Fruit fly (Drosophila melanogaster) whole organism, embryonic: ENCODE data around the gene CG6398.
A peak's percentile ranks its signal among the peaks of the same experiment; 100 is the strongest.

Source experiments
- Adf1 ChIP-seq: fragments of 200-800 bp; sonication (Bioruptor generic); IDR thresholded peaks from 2 replicates; pipeline ENCODE4 v1.3.6; 2022; ENCODE audit warnings: missing biosample characterization, missing genetic modification characterization
- CG10959 ChIP-seq: fragments of 200-800 bp; sonication (Bioruptor generic); IDR thresholded peaks from 2 replicates; pipeline ENCODE4 v1.3.6; 2022; ENCODE audit warnings: missing biosample characterization, missing genetic modification characterization
- CG11456 ChIP-seq: fragments of 200-800 bp; sonication (Bioruptor generic); IDR thresholded peaks from 3 replicates; pipeline ENCODE4 v1.3.6; 2022; ENCODE audit warnings: missing biosample characterization, missing genetic modification characterization
- CG12104 ChIP-seq: fragments of 200-800 bp; sonication (Bioruptor generic); optimal IDR thresholded peaks from 3 replicates; lab custom pipeline; 2016; ENCODE audit warnings: missing biosample characterization, missing genetic modification characterization
- CG12391 ChIP-seq: fragments of 200-800 bp; sonication (Bioruptor generic); optimal IDR thresholded peaks from 3 replicates; lab custom pipeline; 2018; ENCODE audit warnings: missing biosample characterization, mild to moderate bottlenecking, missing genetic modification characterization, moderate library complexity
- CG12744 ChIP-seq: fragments of 200-800 bp; sonication (Bioruptor generic); optimal IDR thresholded peaks from 2 replicates; lab custom pipeline; 2016; ENCODE audit warnings: missing biosample characterization, missing genetic modification characterization
- CG13624 ChIP-seq: fragments of 200-800 bp; sonication (Bioruptor generic); optimal IDR thresholded peaks from 2 replicates; lab custom pipeline; 2016; ENCODE audit warnings: missing biosample characterization, missing genetic modification characterization
- CG15269 ChIP-seq: fragments of 200-800 bp; sonication (Bioruptor generic); optimal IDR thresholded peaks from 2 replicates; lab custom pipeline; 2018; ENCODE audit warnings: missing biosample characterization, mild to moderate bottlenecking, missing genetic modification characterization, moderate library complexity
- CG15514 ChIP-seq: fragments of 200-800 bp; sonication (Bioruptor generic); optimal IDR thresholded peaks from 3 replicates; lab custom pipeline; 2017; ENCODE audit warnings: missing biosample characterization, missing genetic modification characterization, mild to moderate bottlenecking, moderate library complexity, missing genetic modification reagents
- CG15696 ChIP-seq: fragments of 200-800 bp; sonication (Bioruptor generic); optimal IDR thresholded peaks from 2 replicates; lab custom pipeline; 2019; ENCODE audit warnings: missing biosample characterization, mild to moderate bottlenecking, missing genetic modification characterization, moderate library complexity
- CG1603 ChIP-seq: fragments of 200-800 bp; sonication (Bioruptor generic); optimal IDR thresholded peaks from 2 replicates; lab custom pipeline; 2019; ENCODE audit warnings: missing biosample characterization, mild to moderate bottlenecking, missing genetic modification characterization, moderate library complexity
- CG17568 ChIP-seq: fragments of 200-800 bp; sonication (Bioruptor generic); optimal IDR thresholded peaks from 2 replicates; lab custom pipeline; 2018; ENCODE audit warnings: missing biosample characterization, mild to moderate bottlenecking, missing genetic modification characterization, moderate library complexity
- CG17829 ChIP-seq: fragments of 200-800 bp; optimal IDR thresholded peaks from 2 replicates; lab custom pipeline; 2019; ENCODE audit warnings: missing biosample characterization, mild to moderate bottlenecking, missing genetic modification characterization, moderate library complexity
- CG18476 ChIP-seq: fragments of 200-800 bp; sonication (Bioruptor generic); optimal IDR thresholded peaks from 2 replicates; lab custom pipeline; 2016; ENCODE audit warnings: missing biosample characterization, mild to moderate bottlenecking, missing genetic modification characterization
- CG2202 ChIP-seq: fragments of 200-800 bp; sonication (Bioruptor generic); optimal IDR thresholded peaks from 2 replicates; lab custom pipeline; 2018; ENCODE audit warnings: missing biosample characterization, mild to moderate bottlenecking, missing genetic modification characterization
- CG2678 ChIP-seq: fragments of 200-800 bp; sonication (Bioruptor generic); optimal IDR thresholded peaks from 3 replicates; lab custom pipeline; 2019; ENCODE audit warnings: missing biosample characterization, mild to moderate bottlenecking, missing genetic modification characterization, moderate library complexity
- CG30431 ChIP-seq: fragments of 200-800 bp; sonication (Bioruptor generic); optimal IDR thresholded peaks from 2 replicates; lab custom pipeline; 2017; ENCODE audit warnings: missing biosample characterization, missing genetic modification characterization
- CG31441 ChIP-seq: fragments of 200-800 bp; sonication (Bioruptor generic); IDR thresholded peaks from 2 replicates; pipeline ENCODE4 v1.3.6; 2022; ENCODE audit warnings: missing biosample characterization, missing genetic modification characterization
- CG3995 ChIP-seq: fragments of 200-800 bp; sonication (Bioruptor generic); optimal IDR thresholded peaks from 3 replicates; lab custom pipeline; 2016; ENCODE audit warnings: missing biosample characterization, missing genetic modification characterization
- CG6765 ChIP-seq: fragments of 200-800 bp; sonication (Bioruptor generic); optimal IDR thresholded peaks from 3 replicates; lab custom pipeline; 2017; ENCODE audit warnings: missing biosample characterization, mild to moderate bottlenecking, missing genetic modification characterization
- CG7745 ChIP-seq: fragments of 200-800 bp; sonication (Bioruptor generic); optimal IDR thresholded peaks from 2 replicates; lab custom pipeline; 2018; ENCODE audit warnings: missing biosample characterization, mild to moderate bottlenecking, missing genetic modification characterization, moderate library complexity
- CG8388 ChIP-seq: fragments of 200-800 bp; sonication (Bioruptor generic); optimal IDR thresholded peaks from 2 replicates; lab custom pipeline; 2019; ENCODE audit warnings: missing biosample characterization, mild to moderate bottlenecking, missing genetic modification characterization, moderate library complexity
- CrebB ChIP-seq: fragments of 200-800 bp; sonication (Bioruptor generic); optimal IDR thresholded peaks from 3 replicates; lab custom pipeline; 2018; ENCODE audit warnings: missing biosample characterization, mild to moderate bottlenecking, missing genetic modification characterization
- Fer2 ChIP-seq: fragments of 200-800 bp; sonication (Bioruptor generic); optimal IDR thresholded peaks from 2 replicates; lab custom pipeline; 2018; ENCODE audit warnings: missing biosample characterization, mild to moderate bottlenecking, missing genetic modification characterization, moderate library complexity
- HmgZ ChIP-seq: fragments of 200-800 bp; sonication (Bioruptor generic); optimal IDR thresholded peaks from 2 replicates; lab custom pipeline; 2018; ENCODE audit warnings: missing biosample characterization, mild to moderate bottlenecking, missing genetic modification characterization
- Hsf ChIP-seq: fragments of 200-800 bp; sonication (Bioruptor generic); optimal IDR thresholded peaks from 3 replicates; lab custom pipeline; 2016; ENCODE audit warnings: missing biosample characterization, missing genetic modification characterization
- Myb ChIP-seq: fragments of 200-800 bp; sonication (Bioruptor generic); optimal IDR thresholded peaks from 2 replicates; lab custom pipeline; 2016; ENCODE audit warnings: missing biosample characterization, missing genetic modification characterization
- Neu2 ChIP-seq: fragments of 200-800 bp; sonication (Bioruptor generic); optimal IDR thresholded peaks from 3 replicates; lab custom pipeline; 2016; ENCODE audit warnings: missing biosample characterization, missing genetic modification characterization, borderline replicate concordance
- Nf-YC ChIP-seq: fragments of 200-800 bp; optimal IDR thresholded peaks from 3 replicates; lab custom pipeline; 2019; ENCODE audit warnings: missing biosample characterization, mild to moderate bottlenecking, missing genetic modification characterization, moderate library complexity
- Scr ChIP-seq: fragments of 200-800 bp; sonication (Bioruptor generic); IDR thresholded peaks from 2 replicates; pipeline ENCODE4 v1.3.6; 2022; ENCODE audit warnings: missing biosample characterization, missing genetic modification characterization; ENCODE audit not compliant: partially characterized antibody
- Spps ChIP-seq: fragments of 200-800 bp; sonication (Bioruptor generic); optimal IDR thresholded peaks from 2 replicates; lab custom pipeline; 2018; ENCODE audit warnings: missing biosample characterization, mild to moderate bottlenecking, missing genetic modification characterization
- amos ChIP-seq: fragments of 200-800 bp; sonication (Bioruptor generic); IDR thresholded peaks from 2 replicates; pipeline ENCODE4 v1.3.6; 2022; ENCODE audit warnings: missing biosample characterization, missing genetic modification characterization; ENCODE audit not compliant: partially characterized antibody
- chinmo ChIP-seq: fragments of 200-800 bp; sonication (Bioruptor generic); IDR thresholded peaks from 4 replicates; pipeline ENCODE4 v1.3.6; 2022; ENCODE audit warnings: missing biosample characterization, missing genetic modification characterization; ENCODE audit not compliant: partially characterized antibody
- croc ChIP-seq: fragments of 200-800 bp; sonication (Bioruptor generic); conservative IDR thresholded peaks from 3 replicates; pipeline ENCODE4 v1.3.6; 2022; ENCODE audit warnings: missing biosample characterization, missing genetic modification characterization
- ems ChIP-seq: fragments of 200-800 bp; sonication (Bioruptor generic); optimal IDR thresholded peaks from 3 replicates; lab custom pipeline; 2016; ENCODE audit warnings: missing biosample characterization, missing genetic modification characterization
- eyg ChIP-seq: fragments of 200-800 bp; sonication (Bioruptor generic); optimal IDR thresholded peaks from 3 replicates; lab custom pipeline; 2016; ENCODE audit warnings: missing biosample characterization, missing genetic modification characterization
- fd3F ChIP-seq: fragments of 200-800 bp; sonication (Bioruptor generic); optimal IDR thresholded peaks from 2 replicates; lab custom pipeline; 2018; ENCODE audit warnings: missing biosample characterization, mild to moderate bottlenecking, missing genetic modification characterization, moderate library complexity
- grau ChIP-seq: fragments of 200-800 bp; optimal IDR thresholded peaks from 3 replicates; lab custom pipeline; 2019; ENCODE audit warnings: missing biosample characterization, mild to moderate bottlenecking, missing genetic modification characterization, moderate library complexity
- gsb-n ChIP-seq: fragments of 200-800 bp; sonication (Bioruptor generic); optimal IDR thresholded peaks from 3 replicates; lab custom pipeline; 2018; ENCODE audit warnings: missing biosample characterization, mild to moderate bottlenecking, missing genetic modification characterization
- insv ChIP-seq, 2 experiments: fragments of 200-800 bp; sonication (Bioruptor generic); optimal IDR thresholded peaks; 3 replicates each; lab custom pipeline; 2016 to 2018; ENCODE audit warnings: missing biosample characterization in 2 of 2, missing genetic modification characterization in 2 of 2
- klu ChIP-seq: fragments of 200-800 bp; sonication (Bioruptor generic); IDR thresholded peaks from 2 replicates; pipeline ENCODE4 v1.3.6; 2022; ENCODE audit warnings: missing biosample characterization, missing genetic modification characterization
- lab ChIP-seq: fragments of 200-800 bp; sonication (Bioruptor generic); optimal IDR thresholded peaks from 3 replicates; lab custom pipeline; 2017; ENCODE audit warnings: missing biosample characterization, missing genetic modification characterization, mild to moderate bottlenecking, moderate library complexity, missing genetic modification reagents
- mirr ChIP-seq: fragments of 200-800 bp; sonication (Bioruptor generic); optimal IDR thresholded peaks from 3 replicates; lab custom pipeline; 2018; ENCODE audit warnings: missing biosample characterization, mild to moderate bottlenecking, missing genetic modification characterization
- nom ChIP-seq: fragments of 200-800 bp; sonication (Bioruptor generic); optimal IDR thresholded peaks from 2 replicates; lab custom pipeline; 2017; ENCODE audit warnings: missing biosample characterization, missing genetic modification characterization, mild to moderate bottlenecking, moderate library complexity, missing genetic modification reagents
- sd ChIP-seq: fragments of 200-800 bp; sonication (Bioruptor generic); optimal IDR thresholded peaks from 3 replicates; lab custom pipeline; 2018; ENCODE audit warnings: missing biosample characterization, mild to moderate bottlenecking, missing genetic modification characterization, moderate library complexity
- tin ChIP-seq: fragments of 200-800 bp; sonication (Bioruptor generic); optimal IDR thresholded peaks from 3 replicates; lab custom pipeline; 2016; ENCODE audit warnings: missing biosample characterization, missing genetic modification characterization
- unpg ChIP-seq: fragments of 200-800 bp; sonication (Bioruptor generic); optimal IDR thresholded peaks from 3 replicates; lab custom pipeline; 2018; ENCODE audit warnings: missing biosample characterization, mild to moderate bottlenecking, missing genetic modification characterization, moderate library complexity
- wdn ChIP-seq: fragments of 200-800 bp; sonication (Bioruptor generic); IDR thresholded peaks from 2 replicates; pipeline ENCODE4 v1.3.6; 2022; ENCODE audit warnings: missing biosample characterization, missing genetic modification characterization

Gene CG6398

dm6 chrX:17820252-17820651, 10.4 kb upstream of the CG6398 start (continued):
- peak; percentile 59 for TF ChIP-seq amos (GFP tag; lab: Robert Waterston, UW)

dm6 chrX:17821466-17821865, 9.2 kb upstream of the CG6398 start:
- TF ChIP-seq CG13624 (GFP tag; lab: Kevin White, UChicago) (no peak), nom (GFP tag; lab: Kevin White, UChicago) (no peak), CrebB (no peak), CG17568 (GFP tag; lab: Kevin White, UChicago) (no peak), ems (no peak), croc (GFP tag; lab: Robert Waterston, UW) (no peak), fd3F (GFP tag; lab: Kevin White, UChicago) (no peak), CG12104 (GFP tag; lab: Kevin White, UChicago) (no peak), CG12744 (GFP tag; lab: Kevin White, UChicago) (no peak), insv (GFP tag; optimal IDR thresholded peaks at IDR 0.05; lab: Kevin White, UChicago) (peak in 1 of 2 experiments; percentile 34), grau (tag; lab: Kevin White, UChicago) (no peak), CG6765 (GFP tag; lab: Kevin White, UChicago) (no peak), CG15696 (tag; lab: Kevin White, UChicago) (no peak), CG31441 (GFP tag; lab: Robert Waterston, UW) (peak; percentile 34; the same call in 1 of the 2 replicates), mirr (GFP tag; lab: Kevin White, UChicago) (peak; percentile 66), Scr (GFP tag; lab: Robert Waterston, UW) (peak; percentile 16; the same call in 1 of the 2 replicates), sd (tag; lab: Kevin White, UChicago) (no peak), gsb-n (tag; lab: Kevin White, UChicago) (no peak), Hsf (GFP tag; lab: Kevin White, UChicago) (no peak), eyg (GFP tag; lab: Kevin White, UChicago) (no peak), Fer2 (tag; lab: Kevin White, UChicago) (no peak), CG2678 (no peak), CG17829 (tag; lab: Kevin White, UChicago) (no peak), CG1603 (tag; lab: Kevin White, UChicago) (no peak), Nf-YC (peak; percentile 83), CG7745 (tag; lab: Kevin White, UChicago) (no peak), CG10959 (GFP tag; lab: Robert Waterston, UW) (no peak), wdn (GFP tag; lab: Robert Waterston, UW) (no peak), tin (GFP tag; lab: Kevin White, UChicago) (no peak), unpg (GFP tag; lab: Kevin White, UChicago) (no peak), CG18476 (GFP tag; lab: Kevin White, UChicago) (no peak), Neu2 (GFP tag; lab: Kevin White, UChicago) (no peak), CG15514 (no peak), chinmo (GFP tag; lab: Robert Waterston, UW) (0 out of 4 replicates have a peak, but pooled peaks have one; percentile 35), HmgZ (tag; lab: Kevin White, UChicago) (peak; percentile 16), CG3995 (GFP tag; lab: Kevin White, UChicago) (peak; percentile 96), Adf1 (GFP tag; lab: Robert Waterston, UW) (no peak), CG15269 (no peak), Myb (GFP tag; lab: Kevin White, UChicago) (no peak), CG11456 (GFP tag; lab: Robert Waterston, UW) (no peak), CG30431 (GFP tag; lab: Kevin White, UChicago) (no peak), klu (peak; percentile 38; the same call in 1 of the 2 replicates), Spps (tag; lab: Kevin White, UChicago) (no peak), CG12391 (tag; lab: Kevin White, UChicago) (no peak), CG8388 (GFP tag; lab: Kevin White, UChicago) (no peak), lab (GFP tag; lab: Kevin White, UChicago) (no peak), CG2202 (tag; lab: Kevin White, UChicago) (no peak)
